Worm (Caenorhabditis elegans) whole organism, mixed stage, embryonic: ENCODE results near the gene col-144.

Experiments used
- elt-3 ChIP-seq: fragments of 150-350 bp; optimal IDR thresholded peaks from 2 replicates; lab custom pipeline; 2014; ENCODE audit warnings: missing biosample characterization, missing genetic modification characterization
- nhr-237 ChIP-seq: fragments of 150-350 bp; optimal IDR thresholded peaks from 2 replicates; lab custom pipeline; 2014; ENCODE audit warnings: missing biosample characterization, missing genetic modification characterization
- sptf-1 ChIP-seq: sonication (generic microtip); optimal IDR thresholded peaks from 2 replicates; lab custom pipeline; 2017; ENCODE audit warnings: mild to moderate bottlenecking, missing genetic modification characterization, moderate library complexity, missing compliant biosample characterization
- tbx-8 ChIP-seq: fragments of 200-800 bp; sonication (Bioruptor generic); optimal IDR thresholded peaks from 2 replicates; lab custom pipeline; 2018; ENCODE audit warnings: mild to moderate bottlenecking, missing genetic modification characterization, moderate library complexity, missing compliant biosample characterization

DNA sequence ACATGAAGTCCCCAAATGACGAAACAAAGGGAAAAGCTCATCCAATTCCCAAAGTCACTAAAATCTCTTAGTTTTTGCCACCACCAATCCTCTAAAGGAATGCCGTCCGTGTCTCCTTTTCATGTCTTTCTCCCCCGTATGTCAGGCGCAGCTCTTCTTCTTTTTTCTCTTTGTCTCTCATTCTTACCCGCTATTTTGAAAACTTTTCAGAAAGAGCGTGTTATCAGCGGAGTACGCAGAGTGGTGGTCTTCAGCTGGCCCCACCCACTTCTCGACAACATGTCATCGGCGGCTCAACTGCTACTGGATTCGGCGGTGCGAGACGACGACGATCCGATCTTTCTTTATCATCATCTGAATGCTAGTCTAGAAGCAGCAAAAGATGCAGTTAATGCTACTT, 31.0 kb upstream of the col-144 start, which contains the start of gene sphr-1:
- TF ChIP-seq sptf-1 (tag; lab: Kevin White, UChicago) (no peak), nhr-237 (tag; lab: Kevin White, UChicago) (no peak), elt-3 (tag; lab: Kevin White, UChicago) (no peak), tbx-8 (GFP tag; lab: Kevin White, UChicago) (no peak)
